Worm (Caenorhabditis elegans): ENCODE measurements around the gene nhr-1.

DNA sequence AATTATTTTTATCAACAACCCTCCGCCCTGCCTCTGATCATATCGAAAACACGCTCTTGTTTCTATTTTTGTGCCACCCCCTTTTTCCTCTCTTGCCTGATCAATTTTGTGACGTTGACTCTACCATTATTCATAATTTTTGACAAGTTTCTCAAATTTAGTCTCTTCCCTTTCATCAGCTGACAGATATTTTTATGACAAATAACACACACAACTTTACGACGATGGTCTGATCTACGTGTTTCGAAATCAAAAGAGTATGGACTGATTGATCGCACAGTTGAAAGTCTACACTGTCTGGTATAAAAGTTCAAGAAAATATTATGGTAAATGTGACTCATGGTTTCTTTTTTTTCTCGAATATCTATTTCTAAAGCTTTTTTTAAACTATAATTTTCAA is 4.0 kb downstream of the nhr-1 start:
- TF ChIP-seq unc-62 (GFP tag; optimal IDR thresholded peaks at IDR 0.05) (no peak), ceh-82 (tag; optimal IDR thresholded peaks at IDR 0.05) (no peak), skn-1 (tag; optimal IDR thresholded peaks at IDR 0.05) (no peak), ama-1 (optimal IDR thresholded peaks at IDR 0.05) (no peak), mdl-1 (tag; optimal IDR thresholded peaks at IDR 0.05) (no peak), ceh-9 (tag; optimal IDR thresholded peaks at IDR 0.05) (no peak), ztf-11 (tag; optimal IDR thresholded peaks at IDR 0.05) (no peak)
